Worm (Caenorhabditis elegans) whole organism, midembryonic: ENCODE results near the gene cpg-18.

Source experiments
- T22C8.4 ChIP-seq: fragments of 200-800 bp; sonication (Bioruptor generic); IDR thresholded peaks from 2 replicates; pipeline ENCODE4 v1.3.6; 2022; ENCODE audit warnings: missing genetic modification characterization, missing compliant biosample characterization
- cog-1 ChIP-seq: sonication (generic microtip); optimal IDR thresholded peaks from 2 replicates; lab custom pipeline; 2016; ENCODE audit warnings: missing genetic modification characterization, missing compliant biosample characterization
- flt-1 ChIP-seq: fragments of 200-800 bp; sonication (Bioruptor generic); IDR thresholded peaks from 2 replicates; pipeline ENCODE4 v1.3.6; 2022; ENCODE audit warnings: missing genetic modification characterization, missing compliant biosample characterization
- klf-2 ChIP-seq: fragments of 200-800 bp; sonication (Bioruptor generic); conservative IDR thresholded peaks from 2 replicates; pipeline ENCODE4 v1.3.6; 2022; ENCODE audit warnings: missing genetic modification reagents, missing genetic modification characterization, missing compliant biosample characterization
- med-1 ChIP-seq: sonication (generic microtip); optimal IDR thresholded peaks from 2 replicates; lab custom pipeline; 2017; ENCODE audit warnings: missing genetic modification characterization, mild to moderate bottlenecking, missing compliant biosample characterization, antibody characterized with exemption, missing genetic modification reagents; ENCODE audit not compliant: insufficient read depth
- ref-1 ChIP-seq: fragments of 200-800 bp; sonication (Bioruptor generic); conservative IDR thresholded peaks from 2 replicates; pipeline ENCODE4 v1.3.6; 2022; ENCODE audit warnings: missing genetic modification reagents, missing genetic modification characterization, missing compliant biosample characterization
- tab-1 ChIP-seq: fragments of 200-800 bp; sonication (Bioruptor generic); IDR thresholded peaks from 2 replicates; pipeline ENCODE4 v1.3.6; 2022; ENCODE audit warnings: missing genetic modification characterization, missing compliant biosample characterization
- ztf-23 ChIP-seq: fragments of 200-800 bp; sonication (Bioruptor generic); IDR thresholded peaks from 2 replicates; pipeline ENCODE4 v1.3.6; 2022; ENCODE audit warnings: missing genetic modification reagents, missing genetic modification characterization, missing compliant biosample characterization
- ztf-29 ChIP-seq: fragments of 200-800 bp; sonication (Bioruptor generic); IDR thresholded peaks from 2 replicates; pipeline ENCODE4 v1.3.6; 2022; ENCODE audit warnings: missing genetic modification reagents, missing genetic modification characterization, missing compliant biosample characterization

The cpg-18 gene

ce11 chrIV:5762770-5763169, 27.9 kb downstream of the cpg-18 start:
- TF ChIP-seq cog-1 (tag; lab: Kevin White, UChicago) (no peak), ztf-23 (no peak), med-1 (GFP tag; lab: Kevin White, UChicago) (no peak), ztf-29 (GFP tag; lab: Robert Waterston, UW) (no peak), T22C8.4 (GFP tag; lab: Robert Waterston, UW) (no peak), tab-1 (GFP tag; lab: Robert Waterston, UW) (no peak), klf-2 (GFP tag; lab: Robert Waterston, UW) (no peak), ref-1 (GFP tag; lab: Robert Waterston, UW) (no peak), flt-1 (GFP tag; lab: Robert Waterston, UW) (no peak)

ce11 chrIV:5764392-5764791, 29.6 kb downstream of the cpg-18 start:
- TF ChIP-seq ref-1 (GFP tag; lab: Robert Waterston, UW) (no peak), flt-1 (GFP tag; lab: Robert Waterston, UW) (no peak), klf-2 (GFP tag; lab: Robert Waterston, UW) (no peak), ztf-29 (GFP tag; lab: Robert Waterston, UW) (no peak), med-1 (GFP tag; lab: Kevin White, UChicago) (no peak), tab-1 (GFP tag; lab: Robert Waterston, UW) (no peak), ztf-23 (no peak), T22C8.4 (GFP tag; lab: Robert Waterston, UW) (no peak), cog-1 (tag; lab: Kevin White, UChicago) (no peak)

- no peak for TF ChIP-seq cog-1 (tag; lab: Kevin White, UChicago)
- TF ChIP-seq ztf-23: no peak
- no peak for TF ChIP-seq ref-1 (GFP tag; lab: Robert Waterston, UW)
- no peak for TF ChIP-seq med-1 (GFP tag; lab: Kevin White, UChicago)
- TF ChIP-seq T22C8.4 (GFP tag; lab: Robert Waterston, UW): no peak
- no peak for TF ChIP-seq flt-1 (GFP tag; lab: Robert Waterston, UW)
- TF ChIP-seq klf-2 (GFP tag; lab: Robert Waterston, UW): no peak
- no peak for TF ChIP-seq tab-1 (GFP tag; lab: Robert Waterston, UW)
- TF ChIP-seq ztf-29 (GFP tag; lab: Robert Waterston, UW): no peak
These were observed 30.8 kb downstream of the cpg-18 start for ce11 chrIV:5765652-5766051.

ce11 chrIV:5766804-5767203, 32.0 kb downstream of the cpg-18 start:
- TF ChIP-seq tab-1 (GFP tag; lab: Robert Waterston, UW): no peak
- TF ChIP-seq T22C8.4 (GFP tag; lab: Robert Waterston, UW): no peak
- no peak for TF ChIP-seq cog-1 (tag; lab: Kevin White, UChicago)
- TF ChIP-seq flt-1 (GFP tag; lab: Robert Waterston, UW): no peak
- no peak for TF ChIP-seq med-1 (GFP tag; lab: Kevin White, UChicago)
- no peak for TF ChIP-seq ref-1 (GFP tag; lab: Robert Waterston, UW)

ce11 chrIV:5778342-5778741, 43.5 kb downstream of the cpg-18 start:
- no peak for TF ChIP-seq klf-2 (GFP tag; lab: Robert Waterston, UW)
- TF ChIP-seq T22C8.4 (GFP tag; lab: Robert Waterston, UW): no peak
- no peak for TF ChIP-seq cog-1 (tag; lab: Kevin White, UChicago)
- no peak for TF ChIP-seq ztf-29 (GFP tag; lab: Robert Waterston, UW)
- TF ChIP-seq ref-1 (GFP tag; lab: Robert Waterston, UW): no peak
- TF ChIP-seq med-1 (GFP tag; lab: Kevin White, UChicago): no peak
- no peak for TF ChIP-seq tab-1 (GFP tag; lab: Robert Waterston, UW)
- no peak for TF ChIP-seq ztf-23
- no peak for TF ChIP-seq flt-1 (GFP tag; lab: Robert Waterston, UW)

ce11 chrIV:5779537-5779936, 44.7 kb downstream of the cpg-18 start:
- TF ChIP-seq med-1 (GFP tag; lab: Kevin White, UChicago) (no peak), cog-1 (tag; lab: Kevin White, UChicago) (no peak), T22C8.4 (GFP tag; lab: Robert Waterston, UW) (no peak), klf-2 (GFP tag; lab: Robert Waterston, UW) (no peak), ztf-29 (GFP tag; lab: Robert Waterston, UW) (no peak), ref-1 (GFP tag; lab: Robert Waterston, UW) (no peak), flt-1 (GFP tag; lab: Robert Waterston, UW) (no peak), ztf-23 (no peak), tab-1 (GFP tag; lab: Robert Waterston, UW) (no peak)

ce11 chrIV:5780234-5780788, 45.5 kb downstream of the cpg-18 start:
- TF ChIP-seq tab-1 (GFP tag; lab: Robert Waterston, UW) (no peak), ztf-29 (GFP tag; lab: Robert Waterston, UW) (no peak), ztf-23 (no peak), T22C8.4 (GFP tag; lab: Robert Waterston, UW) (no peak), ref-1 (GFP tag; lab: Robert Waterston, UW) (no peak), cog-1 (tag; lab: Kevin White, UChicago) (no peak), med-1 (GFP tag; lab: Kevin White, UChicago) (no peak), flt-1 (GFP tag; lab: Robert Waterston, UW) (no peak), klf-2 (GFP tag; lab: Robert Waterston, UW) (no peak)

- no peak for TF ChIP-seq cog-1 (tag; lab: Kevin White, UChicago)
- TF ChIP-seq flt-1 (GFP tag; lab: Robert Waterston, UW): no peak
- TF ChIP-seq ztf-23: no peak
- TF ChIP-seq ref-1 (GFP tag; lab: Robert Waterston, UW): no peak
- no peak for TF ChIP-seq tab-1 (GFP tag; lab: Robert Waterston, UW)
- TF ChIP-seq ztf-29 (GFP tag; lab: Robert Waterston, UW): no peak
- TF ChIP-seq med-1 (GFP tag; lab: Kevin White, UChicago): no peak
- TF ChIP-seq klf-2 (GFP tag; lab: Robert Waterston, UW): no peak
- TF ChIP-seq T22C8.4 (GFP tag; lab: Robert Waterston, UW): no peak
These were observed 48.9 kb downstream of the cpg-18 start for ce11 chrIV:5783675-5784074.
